Worm (Caenorhabditis elegans) whole organism, young adult: Measurements from ENCODE around the gene rpl-5.

Source experiments
- B0019.2 ChIP-seq: fragments of 200-800 bp; sonication (Bioruptor generic); conservative IDR thresholded peaks from 2 replicates; pipeline ENCODE4 v1.3.6; 2022; ENCODE audit warnings: missing genetic modification reagents, missing genetic modification characterization, missing compliant biosample characterization
- C06A6.2 ChIP-seq: fragments of 200-800 bp; sonication (Bioruptor generic); conservative IDR thresholded peaks from 2 replicates; pipeline ENCODE4 v1.3.6; 2022; ENCODE audit warnings: missing genetic modification characterization, missing compliant biosample characterization
- D2030.7 ChIP-seq: fragments of 200-800 bp; sonication (Bioruptor generic); IDR thresholded peaks from 2 replicates; pipeline ENCODE4 v1.3.6; 2022; ENCODE audit warnings: missing genetic modification reagents, missing genetic modification characterization, missing compliant biosample characterization
- F23B12.7 ChIP-seq: sonication (generic microtip); optimal IDR thresholded peaks from 2 replicates; lab custom pipeline; 2017; ENCODE audit warnings: missing genetic modification characterization, mild to moderate bottlenecking, missing compliant biosample characterization, antibody characterized with exemption, moderate library complexity; ENCODE audit not compliant: insufficient read depth
- F33H1.4 ChIP-seq: fragments of 200-800 bp; sonication (Bioruptor generic); IDR thresholded peaks from 2 replicates; pipeline ENCODE4 v1.3.6; 2022; ENCODE audit warnings: missing genetic modification reagents, missing genetic modification characterization, missing compliant biosample characterization
- F57C9.4 ChIP-seq: sonication (generic microtip); optimal IDR thresholded peaks from 2 replicates; lab custom pipeline; 2017; ENCODE audit warnings: mild to moderate bottlenecking, missing genetic modification characterization, missing compliant biosample characterization
- T07F8.4 ChIP-seq: sonication (generic microtip); optimal IDR thresholded peaks from 2 replicates; lab custom pipeline; 2016; ENCODE audit warnings: mild to moderate bottlenecking, missing genetic modification characterization, moderate library complexity, missing compliant biosample characterization
- Y53G8AR.9 ChIP-seq: fragments of 200-800 bp; sonication (Bioruptor generic); conservative IDR thresholded peaks from 2 replicates; pipeline ENCODE4 v1.3.6; 2022; ENCODE audit warnings: missing genetic modification reagents, missing genetic modification characterization, missing compliant biosample characterization
- Y56A3A.18 ChIP-seq: fragments of 200-800 bp; sonication (Bioruptor generic); IDR thresholded peaks from 2 replicates; pipeline ENCODE4 v1.3.6; 2022; ENCODE audit warnings: missing genetic modification reagents, missing genetic modification characterization, missing compliant biosample characterization
- Y79H2A.3 ChIP-seq: fragments of 200-800 bp; sonication (Bioruptor generic); conservative IDR thresholded peaks from 2 replicates; pipeline ENCODE4 v1.3.6; 2022; ENCODE audit warnings: missing genetic modification reagents, missing genetic modification characterization, missing compliant biosample characterization
- Y95B8A.8 ChIP-seq: fragments of 200-800 bp; sonication (Bioruptor generic); IDR thresholded peaks from 2 replicates; pipeline ENCODE4 v1.3.6; 2022; ENCODE audit warnings: missing genetic modification reagents, missing genetic modification characterization, missing compliant biosample characterization
- ama-1 ChIP-seq, 3 experiments: fragments of 150-350 bp in 1 of 3; sonication (generic microtip) in 2 of 3; optimal IDR thresholded peaks; 2 replicates each; lab custom pipeline; 2014 to 2018; ENCODE audit warnings: missing biosample characterization in 2 of 3, missing genetic modification characterization in 2 of 3, missing genetic modification reagents in 2 of 3
- aptf-2 ChIP-seq: fragments of 200-800 bp; sonication (Bioruptor generic); conservative IDR thresholded peaks from 2 replicates; pipeline ENCODE4 v1.3.6; 2022; ENCODE audit warnings: missing genetic modification reagents, missing genetic modification characterization, missing compliant biosample characterization
- atf-7 ChIP-seq: sonication (generic microtip); optimal IDR thresholded peaks from 2 replicates; lab custom pipeline; 2017; ENCODE audit warnings: mild to moderate bottlenecking, missing genetic modification characterization, missing compliant biosample characterization
- attf-3 ChIP-seq: fragments of 200-800 bp; sonication (Bioruptor generic); conservative IDR thresholded peaks from 2 replicates; pipeline ENCODE4 v1.3.6; 2022; ENCODE audit warnings: missing genetic modification reagents, missing genetic modification characterization, missing compliant biosample characterization
- attf-6 ChIP-seq: fragments of 200-800 bp; sonication (Bioruptor generic); IDR thresholded peaks from 2 replicates; pipeline ENCODE4 v1.3.6; 2022; ENCODE audit warnings: missing genetic modification reagents, missing genetic modification characterization, missing compliant biosample characterization
- bed-1 ChIP-seq: fragments of 200-800 bp; sonication (Bioruptor generic); IDR thresholded peaks from 2 replicates; pipeline ENCODE4 v1.3.6; 2022; ENCODE audit warnings: missing genetic modification reagents, missing genetic modification characterization, missing compliant biosample characterization
- ceh-40 ChIP-seq: fragments of 200-800 bp; sonication (Bioruptor generic); IDR thresholded peaks from 2 replicates; pipeline ENCODE4 v1.3.6; 2022; ENCODE audit warnings: missing genetic modification characterization, missing compliant biosample characterization
- ceh-58 ChIP-seq: fragments of 200-800 bp; sonication (Bioruptor generic); IDR thresholded peaks from 2 replicates; pipeline ENCODE4 v1.3.6; 2022; ENCODE audit warnings: missing genetic modification characterization, missing compliant biosample characterization
- ceh-91 ChIP-seq: fragments of 200-800 bp; sonication (Bioruptor generic); IDR thresholded peaks from 2 replicates; pipeline ENCODE4 v1.3.6; 2022; ENCODE audit warnings: missing genetic modification reagents, missing genetic modification characterization, missing compliant biosample characterization
- chd-7 ChIP-seq: sonication (generic microtip); optimal IDR thresholded peaks from 2 replicates; lab custom pipeline; 2016; ENCODE audit warnings: mild to moderate bottlenecking, missing genetic modification characterization, moderate library complexity, missing compliant biosample characterization
- die-1 ChIP-seq: sonication (generic microtip); optimal IDR thresholded peaks from 2 replicates; lab custom pipeline; 2016; ENCODE audit warnings: missing genotype, mild to moderate bottlenecking, missing genetic modification characterization, missing compliant biosample characterization
- dox-1 ChIP-seq: fragments of 200-800 bp; sonication (Bioruptor generic); IDR thresholded peaks from 2 replicates; pipeline ENCODE4 v1.3.6; 2022; ENCODE audit warnings: missing genetic modification reagents, missing genetic modification characterization, missing compliant biosample characterization
- dpff-1 ChIP-seq: sonication (generic microtip); optimal IDR thresholded peaks from 2 replicates; lab custom pipeline; 2017; ENCODE audit warnings: mild to moderate bottlenecking, missing genetic modification characterization, missing compliant biosample characterization
- dpl-1 ChIP-seq: fragments of 150-350 bp; optimal IDR thresholded peaks from 2 replicates; lab custom pipeline; 2014; ENCODE audit warnings: missing biosample characterization, missing genetic modification reagents, missing genetic modification characterization
- egrh-3 ChIP-seq: fragments of 200-800 bp; sonication (Bioruptor generic); IDR thresholded peaks from 2 replicates; pipeline ENCODE4 v1.3.6; 2022; ENCODE audit warnings: missing genetic modification reagents, missing genetic modification characterization, missing compliant biosample characterization
- gei-17 ChIP-seq: fragments of 200-800 bp; sonication (Bioruptor generic); optimal IDR thresholded peaks from 2 replicates; lab custom pipeline; 2018; ENCODE audit warnings: mild to moderate bottlenecking, missing genetic modification characterization, missing compliant biosample characterization
- hlh-12 ChIP-seq: sonication (generic microtip); optimal IDR thresholded peaks from 2 replicates; lab custom pipeline; 2016; ENCODE audit warnings: missing genetic modification characterization, missing compliant biosample characterization
- lag-1 ChIP-seq: fragments of 200-800 bp; sonication (Bioruptor generic); IDR thresholded peaks from 2 replicates; pipeline ENCODE4 v1.3.6; 2022; ENCODE audit warnings: missing genetic modification reagents, missing genetic modification characterization, missing compliant biosample characterization
- let-526 ChIP-seq: fragments of 200-800 bp; sonication (Bioruptor generic); IDR thresholded peaks from 2 replicates; pipeline ENCODE4 v1.3.6; 2022; ENCODE audit warnings: missing genetic modification reagents, missing genetic modification characterization, missing compliant biosample characterization
- lin-35 ChIP-seq, 3 experiments: fragments of 150-350 bp in 2 of 3; sonication (generic microtip) in 1 of 3; optimal IDR thresholded peaks; 2 replicates each; lab custom pipeline; 2014 to 2018; ENCODE audit warnings: missing biosample characterization in 3 of 3, missing genetic modification characterization in 3 of 3, missing genetic modification reagents in 3 of 3
- lsl-1 ChIP-seq: fragments of 200-800 bp; sonication (Bioruptor generic); optimal IDR thresholded peaks from 2 replicates; lab custom pipeline; 2018; ENCODE audit warnings: mild to moderate bottlenecking, missing genetic modification characterization, moderate library complexity, missing compliant biosample characterization
- madf-10 ChIP-seq: sonication (generic microtip); optimal IDR thresholded peaks from 2 replicates; lab custom pipeline; 2016; ENCODE audit warnings: mild to moderate bottlenecking, missing genetic modification characterization, missing compliant biosample characterization
- mcd-1 ChIP-seq: fragments of 200-800 bp; sonication (Bioruptor generic); IDR thresholded peaks from 2 replicates; pipeline ENCODE4 v1.3.6; 2022; ENCODE audit warnings: missing genetic modification reagents, missing genetic modification characterization, missing compliant biosample characterization
- mel-28 ChIP-seq: sonication (generic microtip); optimal IDR thresholded peaks from 2 replicates; lab custom pipeline; 2016; ENCODE audit warnings: borderline replicate concordance, mild to moderate bottlenecking, missing genetic modification characterization, missing compliant biosample characterization
- mes-4 ChIP-seq: sonication (generic microtip); optimal IDR thresholded peaks from 2 replicates; lab custom pipeline; 2016; ENCODE audit warnings: missing genotype, missing genetic modification characterization, missing compliant biosample characterization
- mxl-1 ChIP-seq: sonication (generic microtip); optimal IDR thresholded peaks from 2 replicates; lab custom pipeline; 2016; ENCODE audit warnings: missing genetic modification characterization, missing compliant biosample characterization
- nfyb-1 ChIP-seq: fragments of 200-800 bp; sonication (Bioruptor generic); IDR thresholded peaks from 2 replicates; pipeline ENCODE4 v1.3.6; 2022; ENCODE audit warnings: missing genetic modification reagents, missing genetic modification characterization, missing compliant biosample characterization
- pbrm-1 ChIP-seq: fragments of 200-800 bp; sonication (Bioruptor generic); IDR thresholded peaks from 2 replicates; pipeline ENCODE4 v1.3.6; 2022; ENCODE audit warnings: missing genetic modification reagents, missing genetic modification characterization, missing compliant biosample characterization
- pha-4 ChIP-seq: fragments of 150-350 bp; sonication (generic microtip); optimal IDR thresholded peaks from 2 replicates; lab custom pipeline; 2014; ENCODE audit warnings: missing biosample characterization, missing genetic modification reagents, missing genetic modification characterization
- sea-2 ChIP-seq: fragments of 200-800 bp; sonication (Bioruptor generic); IDR thresholded peaks from 2 replicates; pipeline ENCODE4 v1.3.6; 2022; ENCODE audit warnings: missing genetic modification characterization, missing compliant biosample characterization
- tlf-1 ChIP-seq: fragments of 200-800 bp; sonication (Bioruptor generic); optimal IDR thresholded peaks from 2 replicates; lab custom pipeline; 2018; ENCODE audit warnings: mild to moderate bottlenecking, missing genetic modification characterization, missing compliant biosample characterization
- unc-62 ChIP-seq: fragments of 150-350 bp; optimal IDR thresholded peaks from 2 replicates; lab custom pipeline; 2014; ENCODE audit warnings: missing biosample characterization, missing genetic modification reagents, missing genetic modification characterization
- ztf-18 ChIP-seq: sonication (generic microtip); optimal IDR thresholded peaks from 2 replicates; lab custom pipeline; 2016; ENCODE audit warnings: missing genotype, mild to moderate bottlenecking, missing genetic modification characterization, missing compliant biosample characterization
- ztf-26 ChIP-seq: sonication (generic microtip); optimal IDR thresholded peaks from 2 replicates; lab custom pipeline; 2017; ENCODE audit warnings: missing genetic modification characterization, missing compliant biosample characterization
- ztf-3 ChIP-seq: fragments of 200-800 bp; sonication (Bioruptor generic); optimal IDR thresholded peaks from 2 replicates; lab custom pipeline; 2018; ENCODE audit warnings: mild to moderate bottlenecking, missing genetic modification characterization, missing compliant biosample characterization

rpl-5 gene

DNA sequence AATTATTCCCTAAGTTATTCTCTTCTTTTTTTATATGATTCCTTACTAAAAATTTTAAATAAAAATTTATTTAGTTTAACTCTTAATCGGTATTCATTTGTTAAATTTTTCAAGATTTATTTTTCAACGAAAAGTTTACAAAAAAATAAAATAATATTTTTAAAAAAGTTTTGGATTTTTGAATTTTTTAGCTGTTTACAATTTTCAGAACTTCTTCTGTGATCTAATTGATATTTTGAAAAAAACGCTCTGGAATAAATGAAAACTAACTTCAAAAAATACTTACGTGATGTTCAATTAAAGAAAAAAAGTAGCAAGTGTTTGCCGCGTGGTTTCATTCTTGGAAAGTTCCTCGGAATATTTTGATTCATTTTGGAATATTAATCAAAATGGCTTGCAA is 24.4 kb upstream of the rpl-5 start, which contains the start of gene decr-1.2:
TSS of gene decr-1.2 (plus strand) at position 301 of the 400 bp plus-strand sequence.
- TF ChIP-seq die-1 (tag; lab: Kevin White, UChicago) (no peak), attf-6 (no peak), F57C9.4 (tag; lab: Kevin White, UChicago) (no peak), chd-7 (tag; lab: Kevin White, UChicago) (no peak), mes-4 (tag; lab: Kevin White, UChicago) (no peak), ceh-40 (GFP tag; lab: Robert Waterston, UW) (no peak), let-526 (GFP tag; lab: Robert Waterston, UW) (no peak), Y56A3A.18 (no peak)

DNA sequence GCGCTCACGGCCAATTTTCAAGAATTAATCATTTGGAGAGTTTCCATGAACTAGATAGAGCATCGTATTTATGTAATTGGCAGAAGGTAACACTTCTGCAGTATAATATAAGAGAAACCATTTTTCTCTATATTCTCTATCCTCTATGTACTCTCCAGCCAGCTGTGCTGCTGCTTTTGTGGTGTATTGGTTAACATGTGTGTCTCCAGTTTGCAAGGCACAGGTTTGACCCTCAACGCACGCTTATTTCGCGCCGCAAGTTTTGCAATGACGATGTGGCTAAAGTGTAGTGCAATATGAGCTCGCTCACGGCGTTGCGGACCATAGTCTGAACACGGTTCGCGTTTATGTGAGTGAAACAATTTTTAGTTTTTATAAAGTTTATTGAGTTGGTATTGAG is 22.8 kb upstream of the rpl-5 start:
- TF ChIP-seq pbrm-1 (GFP tag; lab: Robert Waterston, UW), result no peak; the same call in 1 of the 2 replicates
- TF ChIP-seq mel-28 (tag; lab: Kevin White, UChicago), result peak; percentile 23
- no peak for TF ChIP-seq pha-4 (tag; lab: Kevin White, UChicago)
- no peak for TF ChIP-seq ztf-3 (GFP tag; lab: Kevin White, UChicago)
- TF ChIP-seq D2030.7, result peak; percentile 42; the same call in 1 of the 2 replicates
- peak; percentile 89 for TF ChIP-seq mes-4 (tag; lab: Kevin White, UChicago)
- peak; percentile 29 for TF ChIP-seq dpl-1 (GFP tag; lab: Kevin White, UChicago)
- peak; percentile 94; the same call in 1 of the 2 replicates for TF ChIP-seq ceh-58 (GFP tag; lab: Robert Waterston, UW)
- peak; percentile 83 for TF ChIP-seq hlh-12
- no peak for TF ChIP-seq gei-17 (GFP tag; lab: Kevin White, UChicago)
- TF ChIP-seq ama-1 (optimal IDR thresholded peaks at IDR 0.05; lab: Kevin White, UChicago), result no peak
- TF ChIP-seq ama-1 (GFP tag; optimal IDR thresholded peaks at IDR 0.05; lab: Kevin White, UChicago), result peak in 1 of 2 experiments; percentile 60
- TF ChIP-seq chd-7 (tag; lab: Kevin White, UChicago), result no peak
- peak; percentile 79 for TF ChIP-seq tlf-1 (GFP tag; lab: Kevin White, UChicago)
- no peak for TF ChIP-seq lsl-1 (GFP tag; lab: Kevin White, UChicago)
- TF ChIP-seq sea-2 (GFP tag; lab: Robert Waterston, UW), result no peak
- TF ChIP-seq mcd-1 (GFP tag; lab: Robert Waterston, UW), result peak; percentile 72; the same call in 1 of the 2 replicates
- peak; percentile 60 for TF ChIP-seq madf-10 (tag; lab: Kevin White, UChicago)
- TF ChIP-seq dox-1, result no peak
- peak; percentile 84 for TF ChIP-seq atf-7 (tag; lab: Kevin White, UChicago)
- peak; percentile 97 for TF ChIP-seq mxl-1 (tag; lab: Kevin White, UChicago)
- no peak for TF ChIP-seq bed-1 (GFP tag; lab: Robert Waterston, UW)
- peak; percentile 85 for TF ChIP-seq T07F8.4
- peak; percentile 55; the same call in 1 of the 2 replicates for TF ChIP-seq egrh-3 (GFP tag; lab: Robert Waterston, UW)
- peak; percentile 92 for TF ChIP-seq nfyb-1 (GFP tag; lab: Robert Waterston, UW)
- TF ChIP-seq Y53G8AR.9, result peak; percentile 90
- TF ChIP-seq unc-62 (GFP tag; lab: Kevin White, UChicago), result no peak
- peak; percentile 65 for TF ChIP-seq C06A6.2 (GFP tag; lab: Robert Waterston, UW)
- TF ChIP-seq attf-3, result 0 out of 2 replicates have a peak, but pooled peaks have one; percentile 13
- no peak for TF ChIP-seq Y95B8A.8 (GFP tag; lab: Robert Waterston, UW)
- no peak for TF ChIP-seq aptf-2 (GFP tag; lab: Robert Waterston, UW)
- TF ChIP-seq F23B12.7 (tag; lab: Kevin White, UChicago), result peak; percentile 88
- no peak for TF ChIP-seq lin-35 (GFP tag; optimal IDR thresholded peaks at IDR 0.05; lab: Kevin White, UChicago)
- no peak for TF ChIP-seq dpff-1 (tag; lab: Kevin White, UChicago)
- TF ChIP-seq ztf-18, result peak; percentile 80
- TF ChIP-seq ztf-26, result peak; percentile 62
- peak; percentile 48; the same call in 1 of the 2 replicates for TF ChIP-seq ceh-91
- TF ChIP-seq F33H1.4, result peak; percentile 36; the same call in 1 of the 2 replicates
- peak; percentile 85; the same call in 1 of the 2 replicates for TF ChIP-seq lag-1
- TF ChIP-seq ceh-40 (GFP tag; lab: Robert Waterston, UW), result peak; percentile 92
- no peak for TF ChIP-seq B0019.2 (GFP tag; lab: Robert Waterston, UW)
- peak; percentile 96 for TF ChIP-seq die-1 (tag; lab: Kevin White, UChicago)
- 0 out of 2 replicates have a peak, but pooled peaks have one; percentile 14 for TF ChIP-seq Y79H2A.3 (GFP tag; lab: Robert Waterston, UW)
- TF ChIP-seq Y56A3A.18, result peak; percentile 91
